Worm (Caenorhabditis elegans) whole organism, L1 larva: ENCODE measurements around the gene C05A2.4.

Experiments used
- C04F5.9 ChIP-seq: sonication (generic microtip); optimal IDR thresholded peaks from 2 replicates; lab custom pipeline; 2016; ENCODE audit warnings: missing genetic modification characterization, missing compliant biosample characterization
- blmp-1 ChIP-seq: fragments of 150-350 bp; optimal IDR thresholded peaks from 2 replicates; lab custom pipeline; 2014; ENCODE audit warnings: missing biosample characterization, missing genetic modification characterization
- elt-2 ChIP-seq: sonication (generic microtip); optimal IDR thresholded peaks from 2 replicates; lab custom pipeline; 2016; ENCODE audit warnings: missing genetic modification characterization, mild to moderate bottlenecking, inconsistent platforms, missing compliant biosample characterization, missing genetic modification reagents
- fkh-10 ChIP-seq: sonication (generic microtip); optimal IDR thresholded peaks from 2 replicates; lab custom pipeline; 2017; ENCODE audit warnings: missing biosample characterization, missing genetic modification reagents, missing genetic modification characterization
- fos-1 ChIP-seq: fragments of 150-350 bp; optimal IDR thresholded peaks from 2 replicates; lab custom pipeline; 2014; ENCODE audit warnings: missing biosample characterization, missing genetic modification characterization
- nhr-90 ChIP-seq: sonication (generic microtip); optimal IDR thresholded peaks from 2 replicates; lab custom pipeline; 2016; ENCODE audit warnings: mild to moderate bottlenecking, missing genetic modification characterization, missing compliant biosample characterization; ENCODE audit not compliant: poor library complexity
- skn-1 ChIP-seq: fragments of 150-350 bp; optimal IDR thresholded peaks from 2 replicates; lab custom pipeline; 2014; ENCODE audit warnings: missing biosample characterization, missing genetic modification characterization
- sox-4 ChIP-seq: sonication (generic microtip); optimal IDR thresholded peaks from 2 replicates; lab custom pipeline; 2016; ENCODE audit warnings: missing genetic modification characterization, missing compliant biosample characterization
- unc-62 ChIP-seq: fragments of 150-350 bp; optimal IDR thresholded peaks from 2 replicates; lab custom pipeline; 2014; ENCODE audit warnings: missing biosample characterization, missing genetic modification reagents, missing genetic modification characterization

ce11 chrV:10677459-10677858 is 17.8 kb upstream of the C05A2.4 start:
- TF ChIP-seq skn-1 (tag; lab: Kevin White, UChicago) (no peak), C04F5.9 (no peak), unc-62 (GFP tag; lab: Kevin White, UChicago) (no peak), fkh-10 (GFP tag; lab: Kevin White, UChicago) (peak; percentile 45), nhr-90 (tag; lab: Kevin White, UChicago) (no peak), elt-2 (no peak), sox-4 (tag; lab: Kevin White, UChicago) (no peak), fos-1 (tag; lab: Kevin White, UChicago) (no peak), blmp-1 (no peak)
